Worm (Caenorhabditis elegans) whole organism, early embryonic: Measurements from ENCODE around the gene ccch-5.

Source experiments
- B0310.2 ChIP-seq: sonication (generic microtip); optimal IDR thresholded peaks from 2 replicates; lab custom pipeline; 2016; ENCODE audit warnings: mild to moderate bottlenecking, missing genetic modification characterization, missing compliant biosample characterization
- F13C5.2 ChIP-seq: sonication (generic microtip); optimal IDR thresholded peaks from 2 replicates; lab custom pipeline; 2017; ENCODE audit warnings: mild to moderate bottlenecking, missing genetic modification characterization, inconsistent platforms, missing compliant biosample characterization
- aly-1 ChIP-seq: sonication (generic microtip); optimal IDR thresholded peaks from 2 replicates; lab custom pipeline; 2016; ENCODE audit warnings: missing genetic modification characterization, missing compliant biosample characterization
- ama-1 ChIP-seq: fragments of 150-350 bp; optimal IDR thresholded peaks from 2 replicates; lab custom pipeline; 2014
- ceh-13 ChIP-seq: fragments of 200-800 bp; sonication (Bioruptor generic); optimal IDR thresholded peaks from 2 replicates; lab custom pipeline; 2018; ENCODE audit warnings: mild to moderate bottlenecking, missing genetic modification characterization, missing compliant biosample characterization
- ceh-36 ChIP-seq: sonication (generic microtip); optimal IDR thresholded peaks from 2 replicates; lab custom pipeline; 2016; ENCODE audit warnings: missing genetic modification characterization, inconsistent platforms, missing compliant biosample characterization
- ets-7 ChIP-seq: sonication (generic microtip); optimal IDR thresholded peaks from 2 replicates; lab custom pipeline; 2016; ENCODE audit warnings: missing genotype, missing genetic modification characterization, missing compliant biosample characterization
- flt-1 ChIP-seq: fragments of 200-800 bp; sonication (Bioruptor generic); IDR thresholded peaks from 2 replicates; pipeline ENCODE4 v1.3.6; 2022; ENCODE audit warnings: missing genetic modification characterization, missing compliant biosample characterization
- hmbx-1 ChIP-seq: sonication (generic microtip); optimal IDR thresholded peaks from 2 replicates; lab custom pipeline; 2016; ENCODE audit warnings: mild to moderate bottlenecking, missing genetic modification characterization, missing compliant biosample characterization
- hmg-4 ChIP-seq: fragments of 200-800 bp; sonication (Bioruptor generic); optimal IDR thresholded peaks from 2 replicates; lab custom pipeline; 2018; ENCODE audit warnings: mild to moderate bottlenecking, missing genetic modification characterization, missing compliant biosample characterization
- hnd-1 ChIP-seq: sonication (generic microtip); optimal IDR thresholded peaks from 2 replicates; lab custom pipeline; 2016; ENCODE audit warnings: missing genetic modification characterization, missing compliant biosample characterization
- pes-1 ChIP-seq: fragments of 200-800 bp; sonication (Bioruptor generic); IDR thresholded peaks from 2 replicates; pipeline ENCODE4 v1.3.6; 2022; ENCODE audit warnings: missing genetic modification reagents, missing genetic modification characterization, missing compliant biosample characterization
- scrt-1 ChIP-seq: fragments of 200-800 bp; sonication (Bioruptor generic); IDR thresholded peaks from 2 replicates; pipeline ENCODE4 v1.3.6; 2022; ENCODE audit warnings: missing genetic modification characterization, missing compliant biosample characterization
- sea-1 ChIP-seq: fragments of 200-800 bp; sonication (Bioruptor generic); conservative IDR thresholded peaks from 2 replicates; pipeline ENCODE4 v1.3.6; 2022; ENCODE audit warnings: missing genetic modification characterization, missing compliant biosample characterization
- tbx-11 ChIP-seq: fragments of 200-800 bp; sonication (Bioruptor generic); IDR thresholded peaks from 2 replicates; pipeline ENCODE4 v1.3.6; 2022; ENCODE audit warnings: missing genetic modification characterization, missing compliant biosample characterization
- tbx-37 ChIP-seq: fragments of 200-800 bp; sonication (Bioruptor generic); conservative IDR thresholded peaks from 2 replicates; pipeline ENCODE4 v1.3.6; 2022; ENCODE audit warnings: missing genetic modification reagents, missing genetic modification characterization, missing compliant biosample characterization
- tra-4 ChIP-seq: sonication (generic microtip); optimal IDR thresholded peaks from 2 replicates; lab custom pipeline; 2017; ENCODE audit warnings: missing genetic modification characterization, missing compliant biosample characterization

Gene ccch-5

DNA sequence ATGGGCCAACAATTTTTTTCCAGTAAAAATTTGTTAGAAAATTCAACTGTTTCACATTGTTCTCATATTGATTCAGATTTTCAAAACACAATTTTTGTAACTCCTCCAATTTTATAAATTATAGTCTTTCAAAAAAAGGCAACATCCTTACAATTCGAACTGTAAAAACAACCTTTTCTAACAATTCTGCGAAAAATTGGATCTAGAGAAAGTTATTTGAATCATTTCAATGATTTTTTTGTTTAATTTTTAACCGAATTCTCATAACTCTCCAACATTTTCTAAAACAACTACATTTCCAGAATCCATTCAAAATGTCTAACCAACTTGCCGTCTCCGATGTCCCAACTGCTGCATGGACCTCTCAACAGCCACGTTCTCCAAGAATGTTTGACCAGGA lies at the start of gene ccch-5:
ccch-5 (plus strand) TSS at position 301 of the 400 bp plus-strand sequence.
- TF ChIP-seq ama-1 (lab: Kevin White, UChicago), result no peak
- TF ChIP-seq B0310.2, result no peak
- TF ChIP-seq tbx-11 (GFP tag; lab: Robert Waterston, UW), result no peak
- no peak for TF ChIP-seq hmg-4 (GFP tag; lab: Kevin White, UChicago)
- no peak for TF ChIP-seq tra-4 (tag; lab: Kevin White, UChicago)
- TF ChIP-seq tbx-37 (GFP tag; lab: Robert Waterston, UW), result no peak
- TF ChIP-seq sea-1 (GFP tag; lab: Robert Waterston, UW), result no peak
- no peak for TF ChIP-seq F13C5.2 (tag; lab: Kevin White, UChicago)
- TF ChIP-seq scrt-1 (GFP tag; lab: Robert Waterston, UW), result no peak
- no peak for TF ChIP-seq hmbx-1 (tag; lab: Kevin White, UChicago)
- no peak for TF ChIP-seq flt-1 (GFP tag; lab: Robert Waterston, UW)
- no peak for TF ChIP-seq aly-1 (tag; lab: Kevin White, UChicago)
- TF ChIP-seq hnd-1 (tag; lab: Kevin White, UChicago), result no peak

- TF ChIP-seq sea-1 (GFP tag; lab: Robert Waterston, UW) (no peak), ama-1 (lab: Kevin White, UChicago) (no peak), scrt-1 (GFP tag; lab: Robert Waterston, UW) (no peak), F13C5.2 (tag; lab: Kevin White, UChicago) (no peak), flt-1 (GFP tag; lab: Robert Waterston, UW) (no peak), ceh-13 (GFP tag; lab: Kevin White, UChicago) (no peak), hmg-4 (GFP tag; lab: Kevin White, UChicago) (no peak), aly-1 (tag; lab: Kevin White, UChicago) (no peak), pes-1 (GFP tag; lab: Robert Waterston, UW) (no peak), tbx-37 (GFP tag; lab: Robert Waterston, UW) (no peak), tbx-11 (GFP tag; lab: Robert Waterston, UW) (no peak), ceh-36 (tag; lab: Kevin White, UChicago) (no peak), tra-4 (tag; lab: Kevin White, UChicago) (no peak), hnd-1 (tag; lab: Kevin White, UChicago) (no peak), B0310.2 (no peak), hmbx-1 (tag; lab: Kevin White, UChicago) (no peak)
Measured at ce11 chrIV:14869844-14870433, 49.5 kb upstream of the ccch-5 start.

ce11 chrIV:14872320-14872719 lies 47.1 kb upstream of the ccch-5 start:
- TF ChIP-seq hmbx-1 (tag; lab: Kevin White, UChicago), result no peak
- TF ChIP-seq ceh-36 (tag; lab: Kevin White, UChicago), result no peak
- peak; percentile 17 for TF ChIP-seq ceh-13 (GFP tag; lab: Kevin White, UChicago)
- no peak for TF ChIP-seq tbx-11 (GFP tag; lab: Robert Waterston, UW)
- TF ChIP-seq F13C5.2 (tag; lab: Kevin White, UChicago), result peak; percentile 31
- TF ChIP-seq aly-1 (tag; lab: Kevin White, UChicago), result peak; percentile 66
- 0 out of 2 replicates have a peak, but pooled peaks have one; percentile 35 for TF ChIP-seq sea-1 (GFP tag; lab: Robert Waterston, UW)

DNA sequence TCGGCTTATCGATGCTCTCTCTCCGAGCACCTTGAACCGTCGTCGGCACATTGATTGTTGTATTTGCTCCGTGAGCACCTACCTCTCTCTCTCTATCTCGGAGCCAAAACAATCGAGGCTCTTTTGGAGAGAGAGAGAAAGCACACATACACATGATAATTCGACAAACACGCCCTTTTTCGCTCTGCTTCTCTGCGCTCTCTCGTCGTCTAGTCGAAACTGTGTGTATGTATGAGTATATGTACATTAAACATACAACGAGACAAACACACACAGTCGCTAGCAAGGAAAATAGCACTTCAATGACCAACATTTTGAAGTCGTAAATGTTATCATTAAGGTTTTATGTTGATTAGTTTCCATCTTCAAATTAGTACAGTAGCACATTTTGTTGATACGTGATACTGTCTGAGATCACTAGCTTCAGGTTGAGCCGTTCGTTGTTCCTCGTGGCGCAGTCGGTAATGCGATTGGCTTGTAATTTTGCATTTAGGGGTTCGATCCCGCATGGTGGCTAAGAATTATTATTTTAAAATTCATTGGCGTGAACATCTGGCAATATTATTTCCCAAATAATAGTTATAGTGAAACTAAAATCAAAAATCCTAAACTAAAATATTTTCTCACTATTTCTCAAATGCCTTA lies 44.4 kb upstream of the ccch-5 start:
- TF ChIP-seq hmg-4 (GFP tag; lab: Kevin White, UChicago) (peak; percentile 71), scrt-1 (GFP tag; lab: Robert Waterston, UW) (no peak)

DNA sequence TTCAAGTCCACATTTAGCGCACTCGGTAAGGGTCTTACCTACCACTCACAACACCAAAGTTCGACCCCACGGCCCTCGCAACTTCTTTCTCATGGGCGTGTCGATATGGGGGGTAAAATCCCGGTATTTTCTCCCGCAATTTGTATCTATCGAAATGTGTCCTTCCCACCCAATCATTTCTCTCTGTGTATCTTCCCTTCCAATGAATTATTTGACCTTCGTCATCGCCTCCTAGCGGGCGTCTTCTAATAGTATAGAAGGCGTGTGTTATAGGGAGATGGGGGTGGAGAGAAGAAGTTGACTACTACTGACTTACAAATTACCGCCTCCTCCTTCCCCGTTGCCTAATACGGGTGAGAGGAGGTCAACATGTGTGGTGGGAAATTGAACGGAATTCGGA lies 42.8 kb upstream of the ccch-5 start:
- TF ChIP-seq hmg-4 (GFP tag; lab: Kevin White, UChicago) (no peak), flt-1 (GFP tag; lab: Robert Waterston, UW) (no peak), sea-1 (GFP tag; lab: Robert Waterston, UW) (no peak), F13C5.2 (tag; lab: Kevin White, UChicago) (no peak), ets-7 (tag; lab: Kevin White, UChicago) (no peak), ama-1 (lab: Kevin White, UChicago) (no peak), pes-1 (GFP tag; lab: Robert Waterston, UW) (no peak), aly-1 (tag; lab: Kevin White, UChicago) (no peak), ceh-13 (GFP tag; lab: Kevin White, UChicago) (no peak)

DNA sequence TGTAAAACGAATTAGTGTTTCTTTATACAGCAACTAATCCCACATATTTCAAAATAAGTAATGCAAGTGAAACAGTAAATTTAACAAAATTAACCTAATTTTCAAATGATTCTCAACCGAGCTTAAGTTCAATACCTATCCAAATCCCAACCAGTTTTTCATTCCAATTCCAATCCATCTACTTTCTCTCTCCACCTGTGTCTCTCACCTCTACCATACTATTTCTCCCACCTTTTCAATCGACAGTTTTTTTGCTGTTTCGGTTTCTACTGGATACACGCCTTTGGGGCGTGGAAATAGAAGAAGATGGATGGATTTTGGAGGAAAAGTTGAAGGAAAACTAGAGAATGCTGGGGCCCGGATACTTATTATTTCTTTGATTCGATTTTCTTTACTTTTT lies 41.8 kb upstream of the ccch-5 start:
- TF ChIP-seq sea-1 (GFP tag; lab: Robert Waterston, UW) (no peak), hmg-4 (GFP tag; lab: Kevin White, UChicago) (no peak), pes-1 (GFP tag; lab: Robert Waterston, UW) (no peak), tbx-37 (GFP tag; lab: Robert Waterston, UW) (no peak), F13C5.2 (tag; lab: Kevin White, UChicago) (no peak), ceh-36 (tag; lab: Kevin White, UChicago) (no peak), B0310.2 (no peak), hmbx-1 (tag; lab: Kevin White, UChicago) (no peak), flt-1 (GFP tag; lab: Robert Waterston, UW) (no peak), tbx-11 (GFP tag; lab: Robert Waterston, UW) (no peak), ama-1 (lab: Kevin White, UChicago) (no peak), aly-1 (tag; lab: Kevin White, UChicago) (no peak)

- TF ChIP-seq hnd-1 (tag; lab: Kevin White, UChicago), result no peak
- no peak for TF ChIP-seq sea-1 (GFP tag; lab: Robert Waterston, UW)
- no peak for TF ChIP-seq ceh-13 (GFP tag; lab: Kevin White, UChicago)
- TF ChIP-seq hmbx-1 (tag; lab: Kevin White, UChicago), result no peak
- no peak for TF ChIP-seq ceh-36 (tag; lab: Kevin White, UChicago)
- TF ChIP-seq scrt-1 (GFP tag; lab: Robert Waterston, UW), result no peak
- no peak for TF ChIP-seq hmg-4 (GFP tag; lab: Kevin White, UChicago)
- TF ChIP-seq tra-4 (tag; lab: Kevin White, UChicago), result no peak
- no peak for TF ChIP-seq flt-1 (GFP tag; lab: Robert Waterston, UW)
- no peak for TF ChIP-seq ets-7 (tag; lab: Kevin White, UChicago)
- TF ChIP-seq ama-1 (lab: Kevin White, UChicago), result no peak
Measured at ce11 chrIV:14879184-14879583, 40.2 kb upstream of the ccch-5 start, which contains the start of gene eps-8. TSS of gene eps-8 (plus strand) at chrIV:14879484.
